Worm (Caenorhabditis elegans): ENCODE measurements around the gene T09A5.14.

The T09A5.14 gene

ce11 chrII:7806054-7806453 is 26.1 kb upstream of the T09A5.14 start:
- TF ChIP-seq let-526 (GFP tag; IDR thresholded peaks at IDR 0.05) = no peak

- TF ChIP-seq nhr-179 (tag; optimal IDR thresholded peaks at IDR 0.05) = no peak
- TF ChIP-seq efl-1 (GFP tag; optimal IDR thresholded peaks at IDR 0.05) = peak; percentile 77
- TF ChIP-seq ztf-22 (GFP tag; optimal IDR thresholded peaks at IDR 0.05) = no peak
- no peak for TF ChIP-seq cebp-2 (GFP tag; IDR thresholded peaks at IDR 0.05)
Observed at ce11 chrII:7806872-7807271, 25.3 kb upstream of the T09A5.14 start.

ce11 chrII:7808153-7808552 is 24.0 kb upstream of the T09A5.14 start:
- TF ChIP-seq zfh-2 (GFP tag; conservative IDR thresholded peaks at IDR 0.05) = no peak
- TF ChIP-seq bed-2 (GFP tag; IDR thresholded peaks at IDR 0.05) = no peak
- no peak for TF ChIP-seq snpc-4 (GFP tag; optimal IDR thresholded peaks at IDR 0.05)
- no peak for TF ChIP-seq snpc-4 (tag; optimal IDR thresholded peaks at IDR 0.05)
- no peak for TF ChIP-seq aptf-2 (GFP tag; conservative IDR thresholded peaks at IDR 0.05)
- TF ChIP-seq nfya-2 (GFP tag; IDR thresholded peaks at IDR 0.05) = no peak
- TF ChIP-seq ztf-22 (GFP tag; optimal IDR thresholded peaks at IDR 0.05) = no peak
- TF ChIP-seq ztf-18 (tag; optimal IDR thresholded peaks at IDR 0.05) = no peak
- TF ChIP-seq unc-130 (GFP tag; optimal IDR thresholded peaks at IDR 0.05) = no peak
- no peak for TF ChIP-seq K12H6.12 (tag; optimal IDR thresholded peaks at IDR 0.05)
- TF ChIP-seq ztf-25 (GFP tag; IDR thresholded peaks at IDR 0.05) = no peak
- no peak for TF ChIP-seq ceh-58 (GFP tag; IDR thresholded peaks at IDR 0.05)
- TF ChIP-seq nfya-1 (tag; optimal IDR thresholded peaks at IDR 0.05; ENCODE audit: borderline replicate concordance, insufficient read depth) = no peak
- no peak for TF ChIP-seq let-526 (GFP tag; IDR thresholded peaks at IDR 0.05)

ce11 chrII:7808950-7809349 is 23.2 kb upstream of the T09A5.14 start:
- no peak for TF ChIP-seq fkh-3 (tag; optimal IDR thresholded peaks at IDR 0.05)
- TF ChIP-seq hsf-1 (GFP tag; IDR thresholded peaks at IDR 0.05) = no peak
- no peak for TF ChIP-seq unc-62 (GFP tag; optimal IDR thresholded peaks at IDR 0.05)
- no peak for TF ChIP-seq hmg-20 (GFP tag; IDR thresholded peaks at IDR 0.05)
- no peak for TF ChIP-seq hlh-12 (tag; optimal IDR thresholded peaks at IDR 0.05)
- no peak for TF ChIP-seq ztf-26 (tag; optimal IDR thresholded peaks at IDR 0.05)
- no peak for TF ChIP-seq dpff-1 (tag; optimal IDR thresholded peaks at IDR 0.05)
- TF ChIP-seq B0336.3 (GFP tag; IDR thresholded peaks at IDR 0.05) = peak; percentile 59; the same call in 1 of the 2 replicates
- TF ChIP-seq atf-7 (tag; optimal IDR thresholded peaks at IDR 0.05) = no peak
- no peak for TF ChIP-seq nfya-2 (GFP tag; IDR thresholded peaks at IDR 0.05)
- TF ChIP-seq attf-3 (GFP tag; conservative IDR thresholded peaks at IDR 0.05) = no peak
- TF ChIP-seq chd-7 (tag; optimal IDR thresholded peaks at IDR 0.05) = no peak
- no peak for TF ChIP-seq egrh-3 (GFP tag; IDR thresholded peaks at IDR 0.05)
- no peak for TF ChIP-seq sea-2 (GFP tag; IDR thresholded peaks at IDR 0.05)
- TF ChIP-seq let-526 (GFP tag; IDR thresholded peaks at IDR 0.05) = no peak
- no peak for TF ChIP-seq nfyb-1 (GFP tag; IDR thresholded peaks at IDR 0.05)
- no peak for TF ChIP-seq ztf-18 (tag; optimal IDR thresholded peaks at IDR 0.05)
- no peak for TF ChIP-seq Y67H2A.10 (GFP tag; conservative IDR thresholded peaks at IDR 0.05)
- TF ChIP-seq rec-8 (tag; optimal IDR thresholded peaks at IDR 0.05) = no peak
- no peak for TF ChIP-seq hlh-26 (GFP tag; conservative IDR thresholded peaks at IDR 0.05)
- no peak for TF ChIP-seq nfya-1 (tag; optimal IDR thresholded peaks at IDR 0.05; ENCODE audit: borderline replicate concordance, insufficient read depth)
- TF ChIP-seq lin-40 (tag; optimal IDR thresholded peaks at IDR 0.05) = peak; percentile 12
- TF ChIP-seq ekl-4 (GFP tag; IDR thresholded peaks at IDR 0.05) = no peak
- TF ChIP-seq T07F8.4 (tag; optimal IDR thresholded peaks at IDR 0.05) = no peak
- TF ChIP-seq snpc-4 (GFP tag; optimal IDR thresholded peaks at IDR 0.05) = no peak
- no peak for TF ChIP-seq snpc-4 (tag; optimal IDR thresholded peaks at IDR 0.05)
- TF ChIP-seq cebp-1 (GFP tag; IDR thresholded peaks at IDR 0.05) = no peak
- TF ChIP-seq cebp-1 (tag; optimal IDR thresholded peaks at IDR 0.05) = peak; percentile 58
- no peak for TF ChIP-seq F52B5.7 (tag; optimal IDR thresholded peaks at IDR 0.05)
- TF ChIP-seq mel-28 (tag; optimal IDR thresholded peaks at IDR 0.05; ENCODE audit: borderline replicate concordance) = no peak
- TF ChIP-seq madf-8 (GFP tag; conservative IDR thresholded peaks at IDR 0.05) = no peak
- TF ChIP-seq ets-4 (GFP tag; optimal IDR thresholded peaks at IDR 0.05) = peak; percentile 69
- no peak for TF ChIP-seq F37B4.10 (GFP tag; IDR thresholded peaks at IDR 0.05)
- TF ChIP-seq F33H1.4 (GFP tag; IDR thresholded peaks at IDR 0.05) = no peak

All from whole organism, young adult.